Worm (Caenorhabditis elegans): Measurements from ENCODE around the gene srsx-10.

ce11 chrV:4964671-4965420 is 9.7 kb downstream of the srsx-10 start:
- TF ChIP-seq pha-4 (GFP tag; IDR thresholded peaks at IDR 0.05) (no peak), pha-4 (tag; optimal IDR thresholded peaks at IDR 0.05) (peak; percentile 75), ztf-11 (tag; optimal IDR thresholded peaks at IDR 0.05) (no peak), fos-1 (tag; optimal IDR thresholded peaks at IDR 0.05) (no peak), nhr-76 (tag; optimal IDR thresholded peaks at IDR 0.05) (no peak), F10B5.3 (tag; optimal IDR thresholded peaks at IDR 0.05) (no peak), ceh-82 (tag; optimal IDR thresholded peaks at IDR 0.05) (no peak), nhr-10 (tag; optimal IDR thresholded peaks at IDR 0.05) (no peak)

All from whole organism, L4 larva.